Fruit fly (Drosophila melanogaster) S2 (cell line): Measurements from ENCODE around the gene CG43445.

ENCODE experiments used
- CG8478 ChIP-seq: fragments of >200 bp; optimal IDR thresholded peaks from 2 replicates; lab custom pipeline; 2018
- CTCF ChIP-seq, 2 experiments: fragments of >200 bp; optimal IDR thresholded peaks; 2 replicates each; lab custom pipeline; 2018

DNA sequence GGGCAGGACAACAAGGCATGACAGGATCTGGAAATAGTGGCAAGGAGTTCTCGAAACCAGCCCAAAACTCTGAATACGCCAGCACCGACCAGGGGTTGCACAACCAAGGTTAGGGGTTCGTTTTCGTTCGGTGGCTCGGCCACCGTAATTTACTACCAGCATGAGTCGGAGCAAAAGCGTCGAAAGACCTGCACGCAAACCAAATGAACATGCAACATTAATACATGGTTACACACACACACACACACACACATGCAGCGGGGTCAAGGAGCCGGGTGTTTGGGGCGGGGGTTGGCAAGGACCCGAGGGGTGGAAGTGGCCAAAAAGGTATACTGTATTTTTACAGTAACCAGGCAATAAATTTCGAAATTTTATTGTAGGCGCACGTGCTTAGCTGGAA, 41.2 kb downstream of the CG43445 start:
- TF ChIP-seq CG8478 (no peak), CTCF (optimal IDR thresholded peaks at IDR 0.05; lab: Kevin White, UChicago) (no peak)
